Worm (Caenorhabditis elegans): ENCODE results near the gene F10B5.2.

Gene F10B5.2

DNA sequence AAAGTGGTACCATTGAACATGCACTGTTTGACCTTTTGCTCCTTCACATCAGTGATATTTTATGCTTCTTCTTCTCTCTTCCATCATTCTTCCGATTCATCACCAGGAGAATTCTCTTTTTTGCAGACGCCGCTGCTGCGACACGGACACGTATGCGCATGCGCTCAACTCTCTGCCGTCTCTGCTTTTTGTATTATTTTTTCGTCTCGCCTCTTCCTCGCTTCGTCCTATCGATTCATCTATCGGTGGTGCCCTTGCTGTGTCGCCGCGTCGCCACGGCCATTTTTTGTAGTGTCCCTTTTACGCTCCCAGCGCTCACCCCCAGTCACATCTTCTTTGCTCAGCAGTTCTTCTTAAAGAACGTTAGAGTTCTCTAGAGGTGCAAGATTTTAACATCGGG is 18.4 kb upstream of the F10B5.2 start:
- TF ChIP-seq nhr-11 (tag; optimal IDR thresholded peaks at IDR 0.05) (no peak), pqm-1 (tag; optimal IDR thresholded peaks at IDR 0.05) (no peak), skn-1 (tag; optimal IDR thresholded peaks at IDR 0.05) (no peak), ctbp-1 (GFP tag; IDR thresholded peaks at IDR 0.05) (peak; percentile 70), egl-43 (GFP tag; IDR thresholded peaks at IDR 0.05) (peak; percentile 60), nhr-41 (GFP tag; IDR thresholded peaks at IDR 0.05) (no peak), nhr-28 (tag; optimal IDR thresholded peaks at IDR 0.05) (peak; percentile 58), nhr-111 (GFP tag; optimal IDR thresholded peaks at IDR 0.05) (no peak), attf-4 (tag; optimal IDR thresholded peaks at IDR 0.05) (no peak), snpc-4 (tag; optimal IDR thresholded peaks at IDR 0.05) (no peak), daf-12 (tag; optimal IDR thresholded peaks at IDR 0.05) (no peak), duxl-1 (tag; optimal IDR thresholded peaks at IDR 0.05; ENCODE audit: poor library complexity) (no peak), tra-1 (GFP tag; IDR thresholded peaks at IDR 0.05) (no peak), daf-8 (GFP tag; IDR thresholded peaks at IDR 0.05) (no peak), zip-11 (GFP tag; IDR thresholded peaks at IDR 0.05) (no peak), unc-39 (tag; optimal IDR thresholded peaks at IDR 0.05) (no peak), nhr-6 (tag; optimal IDR thresholded peaks at IDR 0.05) (peak; percentile 9), mep-1 (tag; optimal IDR thresholded peaks at IDR 0.05) (peak; percentile 64), zag-1 (tag; optimal IDR thresholded peaks at IDR 0.05) (no peak), lir-3 (tag; optimal IDR thresholded peaks at IDR 0.05) (no peak), Y48G9A.11 (GFP tag; IDR thresholded peaks at IDR 0.05) (no peak), ces-1 (GFP tag; optimal IDR thresholded peaks at IDR 0.05) (no peak), fos-1 (tag; optimal IDR thresholded peaks at IDR 0.05) (no peak), unc-62 (GFP tag; optimal IDR thresholded peaks at IDR 0.05 in 1 of 2) (no peak), unc-62 (tag; optimal IDR thresholded peaks at IDR 0.05) (no peak), mxl-2 (GFP tag; conservative IDR thresholded peaks at IDR 0.05) (no peak), Y105C5A.15 (GFP tag; IDR thresholded peaks at IDR 0.05) (no peak), lsy-2 (tag; optimal IDR thresholded peaks at IDR 0.05) (peak; percentile 59 to 75), spr-1 (tag; optimal IDR thresholded peaks at IDR 0.05) (no peak), lin-38 (GFP tag; IDR thresholded peaks at IDR 0.05) (peak; percentile 54), nhr-102 (tag; optimal IDR thresholded peaks at IDR 0.05) (no peak), unc-130 (GFP tag; optimal IDR thresholded peaks at IDR 0.05) (no peak), mdt-29 (GFP tag; IDR thresholded peaks at IDR 0.05) (no peak), saeg-2 (GFP tag; IDR thresholded peaks at IDR 0.05) (no peak), ceh-20 (GFP tag; IDR thresholded peaks at IDR 0.05) (0 out of 2 replicates have a peak, but pooled peaks have one; percentile 29), lim-7 (GFP tag; IDR thresholded peaks at IDR 0.05) (no peak), D1046.2 (GFP tag; IDR thresholded peaks at IDR 0.05) (no peak), F26F4.8 (GFP tag; conservative IDR thresholded peaks at IDR 0.05) (no peak), T26A8.4 (GFP tag; IDR thresholded peaks at IDR 0.05) (no peak), nhr-48 (tag; optimal IDR thresholded peaks at IDR 0.05) (no peak), Y75B8A.6 (GFP tag; IDR thresholded peaks at IDR 0.05) (no peak), tag-97 (GFP tag; IDR thresholded peaks at IDR 0.05) (no peak), lin-29 (GFP tag; IDR thresholded peaks at IDR 0.05) (no peak), vab-7 (GFP tag; IDR thresholded peaks at IDR 0.05) (peak; percentile 41; the same call in 1 of the 2 replicates), dmd-8 (GFP tag; IDR thresholded peaks at IDR 0.05) (no peak), spr-3 (GFP tag; optimal IDR thresholded peaks at IDR 0.05) (no peak), ZK546.5 (tag; optimal IDR thresholded peaks at IDR 0.05) (no peak), dve-1 (tag; optimal IDR thresholded peaks at IDR 0.05; ENCODE audit: insufficient read depth) (peak; percentile 47), ztf-11 (tag; optimal IDR thresholded peaks at IDR 0.05) (no peak), aha-1 (tag) (peak; percentile 82), zip-2 (tag; optimal IDR thresholded peaks at IDR 0.05) (no peak), mdl-1 (tag; optimal IDR thresholded peaks at IDR 0.05) (peak; percentile 22 to 77), php-3 (GFP tag; IDR thresholded peaks at IDR 0.05) (no peak), ceh-82 (tag; optimal IDR thresholded peaks at IDR 0.05) (no peak)

All from whole organism, L4 larva.